Fruit fly (Drosophila melanogaster): ENCODE measurements around the gene CG9922.

Gene CG9922

dm6 chr3R:14007550-14007949 lies 28.6 kb downstream of the CG9922 start (continued):
- peak; percentile 45 for TF ChIP-seq CG10267 (tag; optimal IDR thresholded peaks at IDR 0.05)
- no peak for TF ChIP-seq tio (GFP tag; optimal IDR thresholded peaks at IDR 0.05)
- TF ChIP-seq Poxn (GFP tag; IDR thresholded peaks at IDR 0.05): no peak
- TF ChIP-seq Fer2 (tag; optimal IDR thresholded peaks at IDR 0.05): no peak
- no peak for TF ChIP-seq tin (GFP tag; optimal IDR thresholded peaks at IDR 0.05)
- TF ChIP-seq CG13775 (GFP tag; optimal IDR thresholded peaks at IDR 0.05): no peak
- TF ChIP-seq z (GFP tag; IDR thresholded peaks at IDR 0.05): no peak
- TF ChIP-seq zf30C (GFP tag; optimal IDR thresholded peaks at IDR 0.05): no peak
- TF ChIP-seq crp (GFP tag; optimal IDR thresholded peaks at IDR 0.05): no peak
- TF ChIP-seq gsb-n (tag; optimal IDR thresholded peaks at IDR 0.05): peak; percentile 25
- no peak for TF ChIP-seq Side (GFP tag; optimal IDR thresholded peaks at IDR 0.05)
- TF ChIP-seq CG4707 (GFP tag; optimal IDR thresholded peaks at IDR 0.05): no peak
- no peak for TF ChIP-seq sna (GFP tag; IDR thresholded peaks at IDR 0.05; ENCODE audit: partially characterized antibody)
- no peak for TF ChIP-seq wor (GFP tag; IDR thresholded peaks at IDR 0.05)
- peak; percentile 20 for TF ChIP-seq fd96Cb (tag; optimal IDR thresholded peaks at IDR 0.05)
- peak; percentile 67 for TF ChIP-seq CG10979 (tag; optimal IDR thresholded peaks at IDR 0.05)
- no peak for TF ChIP-seq CG12942 (GFP tag; optimal IDR thresholded peaks at IDR 0.05)
- no peak for TF ChIP-seq CG6765 (GFP tag; optimal IDR thresholded peaks at IDR 0.05)
- TF ChIP-seq dati (GFP tag; IDR thresholded peaks at IDR 0.05): no peak
- TF ChIP-seq nmo (GFP tag; optimal IDR thresholded peaks at IDR 0.05): no peak
- TF ChIP-seq Atf3 (GFP tag; optimal IDR thresholded peaks at IDR 0.05): no peak
- no peak for TF ChIP-seq fd102C (GFP tag; optimal IDR thresholded peaks at IDR 0.05)
- TF ChIP-seq CG18599 (GFP tag; optimal IDR thresholded peaks at IDR 0.05): peak; percentile 20
- TF ChIP-seq gcm (GFP tag; optimal IDR thresholded peaks at IDR 0.05): peak; percentile 20
- no peak for TF ChIP-seq Rfx (GFP tag; IDR thresholded peaks at IDR 0.05)
- TF ChIP-seq Stat92E (GFP tag; optimal IDR thresholded peaks at IDR 0.05): no peak
- no peak for TF ChIP-seq cas (GFP tag; IDR thresholded peaks at IDR 0.05)
- no peak for TF ChIP-seq slbo (GFP tag; IDR thresholded peaks at IDR 0.05)
- TF ChIP-seq CG31388 (GFP tag; optimal IDR thresholded peaks at IDR 0.05): no peak
- TF ChIP-seq Nf-YA (GFP tag; IDR thresholded peaks at IDR 0.05): peak; percentile 41; the same call in 1 of the 2 replicates
- no peak for TF ChIP-seq psq (GFP tag; optimal IDR thresholded peaks at IDR 0.05)
- no peak for TF ChIP-seq CG7357 (GFP tag; IDR thresholded peaks at IDR 0.05)
- TF ChIP-seq CG8281 (tag; optimal IDR thresholded peaks at IDR 0.05): no peak
- TF ChIP-seq danr (GFP tag; IDR thresholded peaks at IDR 0.05): no peak
- peak; percentile 21 for TF ChIP-seq Six4 (GFP tag; optimal IDR thresholded peaks at IDR 0.05)
- TF ChIP-seq CG12155 (GFP tag; optimal IDR thresholded peaks at IDR 0.05): no peak
- TF ChIP-seq gem (tag; optimal IDR thresholded peaks at IDR 0.05): peak; percentile 48
- TF ChIP-seq ttk (GFP tag; IDR thresholded peaks at IDR 0.05): no peak
- no peak for TF ChIP-seq CG13296 (GFP tag; optimal IDR thresholded peaks at IDR 0.05)
- no peak for TF ChIP-seq CG7745 (tag; optimal IDR thresholded peaks at IDR 0.05)
- 0 out of 2 replicates have a peak, but pooled peaks have one; percentile 27 for TF ChIP-seq CG32767 (GFP tag; IDR thresholded peaks at IDR 0.05)
- no peak for TF ChIP-seq CG4424 (GFP tag; optimal IDR thresholded peaks at IDR 0.05)
- peak; percentile 18 for TF ChIP-seq Spps (tag; optimal IDR thresholded peaks at IDR 0.05)
- TF ChIP-seq oc (tag; optimal IDR thresholded peaks at IDR 0.05): no peak
- no peak for TF ChIP-seq CG2199 (GFP tag; IDR thresholded peaks at IDR 0.05)
- TF ChIP-seq CG17802 (tag; optimal IDR thresholded peaks at IDR 0.05): no peak
- no peak for TF ChIP-seq CG10565 (GFP tag; optimal IDR thresholded peaks at IDR 0.05)
- no peak for TF ChIP-seq Xbp1 (GFP tag; optimal IDR thresholded peaks at IDR 0.05)
- TF ChIP-seq CG1529 (GFP tag; optimal IDR thresholded peaks at IDR 0.05): no peak
- TF ChIP-seq lbe (GFP tag; optimal IDR thresholded peaks at IDR 0.05): no peak
- 0 out of 2 replicates have a peak, but pooled peaks have one; percentile 21 for TF ChIP-seq CG6689 (GFP tag; IDR thresholded peaks at IDR 0.05)
